Fruit fly (Drosophila melanogaster): ENCODE data around the gene pns.

DNA sequence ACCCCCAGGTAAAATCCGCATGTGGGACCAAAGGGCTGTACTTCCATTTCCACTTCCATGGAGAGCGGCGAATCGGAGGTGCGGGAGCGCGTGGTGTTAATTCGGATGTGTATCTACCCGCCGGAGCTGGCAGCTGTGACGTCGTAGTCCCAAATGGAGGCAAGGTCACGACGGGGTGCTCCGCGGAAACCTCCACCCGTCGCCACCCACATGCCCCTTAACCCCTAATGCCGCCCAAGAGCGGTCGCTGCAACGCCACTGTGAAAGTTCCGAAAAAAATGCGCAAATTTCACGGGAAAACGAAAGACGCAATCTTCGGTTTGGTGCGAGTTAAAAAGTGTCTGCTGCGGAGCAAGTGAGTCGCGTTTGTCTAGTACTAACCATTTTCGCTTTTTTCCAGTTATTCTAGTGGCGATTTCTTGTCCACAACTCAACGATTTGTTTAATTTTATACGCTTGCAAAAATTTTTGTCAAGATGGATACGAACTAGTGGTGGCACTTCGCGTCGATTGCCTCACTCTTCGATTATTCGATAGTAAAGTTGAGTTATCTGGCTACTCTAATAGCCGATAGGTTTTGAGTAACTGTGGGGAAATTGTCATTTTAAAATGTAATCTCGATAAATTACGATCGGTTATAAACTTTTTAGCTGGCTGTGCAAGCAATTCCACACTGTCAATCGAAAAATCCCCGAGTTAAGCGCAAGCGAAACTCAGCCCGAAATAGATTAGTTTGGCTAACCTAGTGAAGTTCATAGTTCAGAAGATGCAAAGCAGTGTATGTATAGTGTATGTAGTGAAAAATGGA, 34.6 kb upstream of the pns start, which contains the start of the genes hfp and Psa:
- TF ChIP-seq Sin3A (optimal IDR thresholded peaks at IDR 0.05) (no peak), h (optimal IDR thresholded peaks at IDR 0.05) (no peak), psq (optimal IDR thresholded peaks at IDR 0.05) (no peak), ttk (optimal IDR thresholded peaks at IDR 0.05) (no peak), Myc (optimal IDR thresholded peaks at IDR 0.05) (no peak)
